Worm (Caenorhabditis elegans) whole organism, early embryonic: ENCODE results near the gene T15B12.2.

Source experiments
- F13C5.2 ChIP-seq: sonication (generic microtip); optimal IDR thresholded peaks from 2 replicates; lab custom pipeline; 2017; ENCODE audit warnings: mild to moderate bottlenecking, missing genetic modification characterization, inconsistent platforms, missing compliant biosample characterization
- aly-1 ChIP-seq: sonication (generic microtip); optimal IDR thresholded peaks from 2 replicates; lab custom pipeline; 2016; ENCODE audit warnings: missing genetic modification characterization, missing compliant biosample characterization
- ama-1 ChIP-seq: fragments of 150-350 bp; optimal IDR thresholded peaks from 2 replicates; lab custom pipeline; 2014
- ceh-36 ChIP-seq: sonication (generic microtip); optimal IDR thresholded peaks from 2 replicates; lab custom pipeline; 2016; ENCODE audit warnings: missing genetic modification characterization, inconsistent platforms, missing compliant biosample characterization
- hmbx-1 ChIP-seq: sonication (generic microtip); optimal IDR thresholded peaks from 2 replicates; lab custom pipeline; 2016; ENCODE audit warnings: mild to moderate bottlenecking, missing genetic modification characterization, missing compliant biosample characterization
- tbx-11 ChIP-seq: fragments of 200-800 bp; sonication (Bioruptor generic); IDR thresholded peaks from 2 replicates; pipeline ENCODE4 v1.3.6; 2022; ENCODE audit warnings: missing genetic modification characterization, missing compliant biosample characterization
- tra-4 ChIP-seq: sonication (generic microtip); optimal IDR thresholded peaks from 2 replicates; lab custom pipeline; 2017; ENCODE audit warnings: missing genetic modification characterization, missing compliant biosample characterization

ce11 chrIII:5277740-5278139 is 23.9 kb downstream of the T15B12.2 start, which contains the start of gene clk-1:
- TF ChIP-seq ceh-36 (tag; lab: Kevin White, UChicago) (no peak), tra-4 (no peak), ama-1 (lab: Kevin White, UChicago) (no peak), tbx-11 (no peak), aly-1 (tag; lab: Kevin White, UChicago) (no peak), hmbx-1 (tag; lab: Kevin White, UChicago) (no peak), F13C5.2 (tag; lab: Kevin White, UChicago) (no peak)
